Fruit fly (Drosophila melanogaster) whole organism, embryonic: ENCODE measurements around the gene wds.

ENCODE experiments used
- Abd-B ChIP-seq: fragments of 200-800 bp; sonication (Bioruptor generic); optimal IDR thresholded peaks from 2 replicates; lab custom pipeline; 2018; ENCODE audit warnings: missing biosample characterization, mild to moderate bottlenecking, missing genetic modification characterization, moderate library complexity
- Antp ChIP-seq: fragments of 200-800 bp; sonication (Bioruptor generic); optimal IDR thresholded peaks from 3 replicates; lab custom pipeline; 2016; ENCODE audit warnings: missing biosample characterization, missing genetic modification characterization
- Atf3 ChIP-seq: fragments of 200-800 bp; sonication (Bioruptor generic); optimal IDR thresholded peaks from 3 replicates; lab custom pipeline; 2016; ENCODE audit warnings: missing biosample characterization, missing genetic modification characterization
- CG10543 ChIP-seq: fragments of 200-800 bp; sonication (Bioruptor generic); optimal IDR thresholded peaks from 3 replicates; lab custom pipeline; 2017; ENCODE audit warnings: missing biosample characterization, mild to moderate bottlenecking, missing genetic modification characterization, moderate library complexity
- CG12659 ChIP-seq: fragments of 200-800 bp; sonication (Bioruptor generic); optimal IDR thresholded peaks from 3 replicates; lab custom pipeline; 2017; ENCODE audit warnings: mild to moderate bottlenecking, missing biosample characterization, missing genetic modification reagents, missing genetic modification characterization
- CG14667 ChIP-seq: fragments of 200-800 bp; sonication (Bioruptor generic); IDR thresholded peaks from 2 replicates; pipeline ENCODE4 v1.3.6; 2022; ENCODE audit warnings: missing biosample characterization, missing genetic modification characterization
- CG14965 ChIP-seq: fragments of 200-800 bp; sonication (Bioruptor generic); optimal IDR thresholded peaks from 2 replicates; lab custom pipeline; 2016; ENCODE audit warnings: missing biosample characterization, missing genetic modification characterization, borderline replicate concordance
- CG18619 ChIP-seq: fragments of 200-800 bp; sonication (Bioruptor generic); optimal IDR thresholded peaks from 3 replicates; lab custom pipeline; 2017; ENCODE audit warnings: missing biosample characterization, mild to moderate bottlenecking, missing genetic modification characterization
- CG2116 ChIP-seq: fragments of 200-800 bp; sonication (Bioruptor generic); optimal IDR thresholded peaks from 3 replicates; lab custom pipeline; 2018; ENCODE audit warnings: missing biosample characterization, mild to moderate bottlenecking, missing genetic modification characterization
- CG32772 ChIP-seq: fragments of 200-800 bp; sonication (Bioruptor generic); IDR thresholded peaks from 2 replicates; pipeline ENCODE4 v1.3.6; 2022; ENCODE audit warnings: missing biosample characterization, missing genetic modification characterization
- CG4707 ChIP-seq: fragments of 200-800 bp; sonication (Bioruptor generic); optimal IDR thresholded peaks from 2 replicates; lab custom pipeline; 2018; ENCODE audit warnings: missing biosample characterization, mild to moderate bottlenecking, missing genetic modification characterization, moderate library complexity
- CG4730 ChIP-seq: fragments of 200-800 bp; sonication (Bioruptor generic); IDR thresholded peaks from 2 replicates; pipeline ENCODE4 v1.3.6; 2022; ENCODE audit warnings: missing biosample characterization, missing genetic modification characterization
- CG4820 ChIP-seq: fragments of 200-800 bp; sonication (Bioruptor generic); optimal IDR thresholded peaks from 3 replicates; lab custom pipeline; 2016; ENCODE audit warnings: missing biosample characterization, missing genetic modification characterization
- CG5953 ChIP-seq: fragments of 200-800 bp; sonication (Bioruptor generic); IDR thresholded peaks from 2 replicates; pipeline ENCODE4 v1.3.6; 2022; ENCODE audit warnings: missing biosample characterization, missing genetic modification characterization
- CG6683 ChIP-seq: fragments of 200-800 bp; sonication (Bioruptor generic); optimal IDR thresholded peaks from 2 replicates; lab custom pipeline; 2017; ENCODE audit warnings: missing biosample characterization, mild to moderate bottlenecking, missing genetic modification characterization, missing genetic modification reagents
- CG6813 ChIP-seq: fragments of 200-800 bp; sonication (Bioruptor generic); optimal IDR thresholded peaks from 2 replicates; lab custom pipeline; 2017; ENCODE audit warnings: missing biosample characterization, missing genetic modification characterization, mild to moderate bottlenecking, moderate library complexity, missing genetic modification reagents
- CG7963 ChIP-seq: fragments of 200-800 bp; sonication (Bioruptor generic); IDR thresholded peaks from 3 replicates; pipeline ENCODE4 v1.3.6; 2022; ENCODE audit warnings: missing biosample characterization, missing genetic modification characterization; ENCODE audit not compliant: partially characterized antibody
- Doc3 ChIP-seq: fragments of 200-800 bp; sonication (Bioruptor generic); IDR thresholded peaks from 3 replicates; pipeline ENCODE4 v1.3.6; 2022; ENCODE audit warnings: missing biosample characterization, missing genetic modification characterization; ENCODE audit not compliant: partially characterized antibody
- Dp ChIP-seq: fragments of 200-800 bp; sonication (Bioruptor generic); optimal IDR thresholded peaks from 2 replicates; lab custom pipeline; 2018; ENCODE audit warnings: missing biosample characterization, mild to moderate bottlenecking, missing genetic modification characterization, moderate library complexity
- Elba2 ChIP-seq: fragments of 200-800 bp; sonication (Bioruptor generic); optimal IDR thresholded peaks from 3 replicates; lab custom pipeline; 2016; ENCODE audit warnings: missing biosample characterization, missing genetic modification characterization
- HLH4C ChIP-seq: fragments of 200-800 bp; sonication (Bioruptor generic); IDR thresholded peaks from 3 replicates; pipeline ENCODE4 v1.3.6; 2022; ENCODE audit warnings: missing biosample characterization, missing genetic modification characterization; ENCODE audit not compliant: partially characterized antibody
- Hand ChIP-seq: fragments of 200-800 bp; sonication (Bioruptor generic); optimal IDR thresholded peaks from 2 replicates; lab custom pipeline; 2017; ENCODE audit warnings: mild to moderate bottlenecking, missing biosample characterization, missing genetic modification reagents, missing genetic modification characterization
- Hr3 ChIP-seq: fragments of 200-800 bp; sonication (Bioruptor generic); optimal IDR thresholded peaks from 3 replicates; lab custom pipeline; 2016; ENCODE audit warnings: missing biosample characterization, missing genetic modification characterization
- NFAT ChIP-seq: fragments of 200-800 bp; sonication (Bioruptor generic); IDR thresholded peaks from 2 replicates; pipeline ENCODE4 v1.3.6; 2022; ENCODE audit warnings: missing biosample characterization, missing genetic modification characterization
- Rx ChIP-seq: fragments of 200-800 bp; sonication (Bioruptor generic); IDR thresholded peaks from 2 replicates; pipeline ENCODE4 v1.3.6; 2022; ENCODE audit warnings: missing biosample characterization, missing genetic modification characterization
- Sry-δ ChIP-seq: fragments of 200-800 bp; sonication (Bioruptor generic); optimal IDR thresholded peaks from 2 replicates; lab custom pipeline; 2016; ENCODE audit warnings: missing biosample characterization, missing genetic modification characterization
- chif ChIP-seq, 2 experiments: fragments of 200-800 bp; sonication (Bioruptor generic); optimal IDR thresholded peaks; 3 replicates each; lab custom pipeline; 2016; ENCODE audit warnings: missing biosample characterization in 2 of 2, missing genetic modification characterization in 2 of 2
- chn ChIP-seq: fragments of 200-800 bp; sonication (Bioruptor generic); optimal IDR thresholded peaks from 2 replicates; lab custom pipeline; 2016; ENCODE audit warnings: missing biosample characterization, missing genetic modification characterization
- da ChIP-seq: fragments of 200-800 bp; sonication (Bioruptor generic); optimal IDR thresholded peaks from 2 replicates; lab custom pipeline; 2016; ENCODE audit warnings: missing biosample characterization, missing genetic modification characterization
- emc ChIP-seq: fragments of 200-800 bp; sonication (Bioruptor generic); optimal IDR thresholded peaks from 2 replicates; lab custom pipeline; 2016; ENCODE audit warnings: missing biosample characterization, missing genetic modification characterization
- ems ChIP-seq: fragments of 200-800 bp; sonication (Bioruptor generic); optimal IDR thresholded peaks from 3 replicates; lab custom pipeline; 2016; ENCODE audit warnings: missing biosample characterization, missing genetic modification characterization
- ewg ChIP-seq: fragments of 200-800 bp; sonication (Bioruptor generic); optimal IDR thresholded peaks from 3 replicates; lab custom pipeline; 2017; ENCODE audit warnings: mild to moderate bottlenecking, missing biosample characterization, missing genetic modification reagents, missing genetic modification characterization
- gfzf ChIP-seq: fragments of 200-800 bp; sonication (Bioruptor generic); optimal IDR thresholded peaks from 2 replicates; lab custom pipeline; 2016; ENCODE audit warnings: missing biosample characterization, mild to moderate bottlenecking, missing genetic modification characterization, moderate library complexity
- her ChIP-seq: fragments of 200-800 bp; sonication (Bioruptor generic); optimal IDR thresholded peaks from 2 replicates; lab custom pipeline; 2016; ENCODE audit warnings: missing biosample characterization, missing genetic modification characterization
- ken ChIP-seq: fragments of 200-800 bp; sonication (Bioruptor generic); IDR thresholded peaks from 3 replicates; pipeline ENCODE4 v1.3.6; 2022; ENCODE audit warnings: missing biosample characterization, missing genetic modification characterization
- lilli ChIP-seq: fragments of 200-800 bp; sonication (Bioruptor generic); optimal IDR thresholded peaks from 3 replicates; lab custom pipeline; 2016; ENCODE audit warnings: missing biosample characterization, missing genetic modification characterization
- lmd ChIP-seq: fragments of 200-800 bp; sonication (Bioruptor generic); IDR thresholded peaks from 2 replicates; pipeline ENCODE4 v1.3.6; 2022; ENCODE audit warnings: missing biosample characterization, missing genetic modification characterization
- luna ChIP-seq: fragments of 200-800 bp; sonication (Bioruptor generic); optimal IDR thresholded peaks from 2 replicates; lab custom pipeline; 2016; ENCODE audit warnings: missing biosample characterization, missing genetic modification characterization
- nerfin-1 ChIP-seq: fragments of 200-800 bp; sonication (Bioruptor generic); optimal IDR thresholded peaks from 3 replicates; lab custom pipeline; 2019; ENCODE audit warnings: missing biosample characterization, mild to moderate bottlenecking, missing genetic modification characterization, moderate library complexity
- pho ChIP-seq: fragments of 200-800 bp; sonication (Bioruptor generic); optimal IDR thresholded peaks from 2 replicates; lab custom pipeline; 2016; ENCODE audit warnings: missing biosample characterization, missing genetic modification characterization
- prd ChIP-seq, 3 experiments: fragments of >200 bp in 2 of 3; fragments of 200-800 bp in 1 of 3; sonication (Bioruptor generic) in 1 of 3; optimal IDR thresholded peaks in 2 of 3; IDR thresholded peaks in 1 of 3; 2 replicates in 2 of 3; 3 replicates in 1 of 3; pipeline versions ENCODE4 v1.3.6 to Lab custom; 2017 to 2022; ENCODE audit warnings: missing biosample characterization in 1 of 3, missing genetic modification characterization in 1 of 3
- sima ChIP-seq: fragments of 200-800 bp; sonication (Bioruptor generic); optimal IDR thresholded peaks from 2 replicates; lab custom pipeline; 2016; ENCODE audit warnings: missing biosample characterization, missing genetic modification characterization
- tna ChIP-seq: fragments of 200-800 bp; sonication (Bioruptor generic); IDR thresholded peaks from 2 replicates; pipeline ENCODE4 v1.3.6; 2022; ENCODE audit warnings: missing biosample characterization, missing genetic modification characterization; ENCODE audit not compliant: partially characterized antibody
- tup ChIP-seq: fragments of 200-800 bp; sonication (Bioruptor generic); optimal IDR thresholded peaks from 2 replicates; lab custom pipeline; 2016; ENCODE audit warnings: missing biosample characterization, mild to moderate bottlenecking, missing genetic modification characterization, moderate library complexity
- unc-4 ChIP-seq: fragments of 200-800 bp; sonication (Bioruptor generic); IDR thresholded peaks from 2 replicates; pipeline ENCODE4 v1.3.6; 2022; ENCODE audit warnings: missing biosample characterization, missing genetic modification characterization; ENCODE audit not compliant: partially characterized antibody
- vvl ChIP-seq: fragments of 200-800 bp; sonication (Bioruptor generic); IDR thresholded peaks from 2 replicates; pipeline ENCODE4 v1.3.6; 2022; ENCODE audit warnings: missing biosample characterization, missing genetic modification characterization
- wdn ChIP-seq: fragments of 200-800 bp; sonication (Bioruptor generic); IDR thresholded peaks from 2 replicates; pipeline ENCODE4 v1.3.6; 2022; ENCODE audit warnings: missing biosample characterization, missing genetic modification characterization

Gene wds

DNA sequence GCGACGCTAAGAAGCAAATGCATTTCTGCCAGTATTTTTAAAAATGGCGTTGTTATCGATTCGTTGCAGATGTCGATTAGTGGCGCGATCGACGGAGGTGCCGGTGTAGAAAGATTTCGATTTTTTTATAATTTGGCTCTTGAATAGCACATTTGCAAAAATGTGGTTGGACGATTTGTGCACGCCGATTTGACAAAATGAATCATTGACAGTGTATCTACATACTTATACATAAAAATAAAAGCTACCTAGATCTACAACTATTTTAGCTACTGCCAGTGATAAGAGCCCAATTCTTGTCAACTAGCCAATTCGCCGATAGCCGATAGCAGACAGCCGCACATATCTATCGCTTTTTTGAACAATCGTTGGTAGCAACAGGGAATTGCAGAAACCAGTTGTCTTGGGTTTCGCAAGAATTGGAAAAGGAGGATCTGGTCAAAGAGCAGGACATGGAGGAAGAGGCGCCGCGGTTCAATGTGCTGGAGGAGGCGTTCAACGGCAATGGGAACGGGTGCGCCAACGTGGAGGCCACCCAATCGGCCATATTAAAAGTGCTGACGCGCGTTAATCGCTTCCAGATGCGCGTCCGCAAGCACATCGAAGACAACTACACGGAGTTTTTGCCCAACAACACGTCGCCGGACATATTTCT, 18.2 kb downstream of the wds start, which contains the start of the genes Klp3A and Zw10 (continued):
- peak; percentile 79 for TF ChIP-seq tna (GFP tag; lab: Robert Waterston, UW)
- no peak for TF ChIP-seq CG4730 (GFP tag; lab: Robert Waterston, UW)
- no peak for TF ChIP-seq CG4820 (GFP tag; lab: Kevin White, UChicago)
- TF ChIP-seq emc: no peak
- TF ChIP-seq sima (GFP tag; lab: Kevin White, UChicago): no peak
- no peak for TF ChIP-seq Atf3 (GFP tag; lab: Kevin White, UChicago)
- TF ChIP-seq nerfin-1 (tag; lab: Kevin White, UChicago): no peak
- TF ChIP-seq Doc3: 0 out of 3 replicates have a peak, but pooled peaks have one; percentile 45
- TF ChIP-seq ems (GFP tag; lab: Kevin White, UChicago): no peak
- TF ChIP-seq Sry-δ (GFP tag; lab: Kevin White, UChicago): peak; percentile 74
- TF ChIP-seq Antp: peak; percentile 1
- TF ChIP-seq Abd-B (GFP tag; lab: Kevin White, UChicago): no peak
- no peak for TF ChIP-seq da (GFP tag; lab: Kevin White, UChicago)
- TF ChIP-seq wdn (GFP tag; lab: Robert Waterston, UW): no peak
- no peak for TF ChIP-seq ewg (GFP tag; lab: Kevin White, UChicago)
- peak; percentile 86 for TF ChIP-seq HLH4C (GFP tag; lab: Robert Waterston, UW)
- no peak for TF ChIP-seq CG32772 (GFP tag; lab: Robert Waterston, UW)
- TF ChIP-seq unc-4 (GFP tag; lab: Robert Waterston, UW): peak; percentile 61
- TF ChIP-seq Dp (GFP tag; lab: Kevin White, UChicago): peak; percentile 63
- TF ChIP-seq her (GFP tag; lab: Kevin White, UChicago): no peak
- peak; percentile 41 for TF ChIP-seq CG12659 (GFP tag; lab: Kevin White, UChicago)
- no peak for TF ChIP-seq Rx (GFP tag; lab: Robert Waterston, UW)
- peak; percentile 43 for TF ChIP-seq pho
- no peak for TF ChIP-seq CG14667 (GFP tag; lab: Robert Waterston, UW)
- TF ChIP-seq chif (GFP tag; optimal IDR thresholded peaks at IDR 0.05; lab: Kevin White, UChicago): peak in 1 of 2 experiments; percentile 1
- TF ChIP-seq CG5953 (GFP tag; lab: Robert Waterston, UW): no peak
- TF ChIP-seq CG6813 (GFP tag; lab: Kevin White, UChicago): no peak
- TF ChIP-seq gfzf (GFP tag; lab: Kevin White, UChicago): peak; percentile 20
- TF ChIP-seq CG7963: peak; percentile 58; the same call in 1 of the 3 replicates

DNA sequence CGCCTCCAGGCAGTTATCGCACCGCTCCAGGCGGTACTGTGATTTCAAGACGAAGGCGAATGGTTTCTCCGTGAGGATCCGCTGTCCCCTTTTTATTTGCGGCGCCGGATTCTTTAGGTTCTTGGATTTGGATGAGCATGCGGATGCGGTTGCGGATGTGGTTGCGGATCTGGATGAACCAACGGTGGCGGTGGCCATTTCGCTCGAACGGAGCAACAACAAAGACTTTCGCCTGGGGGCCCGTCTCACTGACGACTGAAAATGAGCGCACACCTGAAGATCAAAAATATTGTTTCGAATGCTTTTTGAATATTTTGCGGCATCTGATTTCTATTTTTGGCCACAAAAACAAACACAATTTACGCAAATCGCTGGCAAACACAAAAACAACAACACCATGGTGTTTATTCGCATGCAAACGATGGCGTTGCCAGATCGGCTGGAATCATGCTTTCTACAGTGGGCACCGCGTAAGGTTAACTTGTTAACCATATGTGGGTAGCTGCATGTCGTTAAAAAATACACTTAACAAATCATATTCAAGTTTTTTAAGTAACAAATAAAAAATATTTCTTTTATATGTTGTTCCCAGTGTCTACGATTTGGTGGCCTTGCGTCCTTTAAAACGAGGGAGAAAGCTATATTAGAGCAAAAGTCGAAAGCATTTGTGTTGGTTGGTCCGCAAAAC, 22.8 kb downstream of the wds start, which contains the start of gene Smyd3:
Gene Smyd3 (minus strand): TSS at position 407 of the 688 bp plus-strand sequence.
- TF ChIP-seq Hr3 (GFP tag; lab: Kevin White, UChicago) (peak; percentile 72), prd (optimal IDR thresholded peaks at IDR 0.05; lab: Kevin White, UChicago) (no peak), prd (GFP tag; IDR thresholded peaks at IDR 0.05; lab: Robert Waterston, UW) (peak; percentile 86), tup (peak; percentile 53), luna (peak; percentile 52), CG4707 (GFP tag; lab: Kevin White, UChicago) (peak; percentile 69), chn (GFP tag; lab: Kevin White, UChicago) (peak; percentile 76), CG6683 (peak; percentile 59), CG18619 (GFP tag; lab: Kevin White, UChicago) (peak; percentile 67), Elba2 (no peak), CG14965 (GFP tag; lab: Kevin White, UChicago) (no peak), CG2116 (GFP tag; lab: Kevin White, UChicago) (peak; percentile 42), Hand (GFP tag; lab: Kevin White, UChicago) (peak; percentile 30), CG10543 (GFP tag; lab: Kevin White, UChicago) (peak; percentile 51), NFAT (GFP tag; lab: Robert Waterston, UW) (peak; percentile 87), vvl (GFP tag; lab: Robert Waterston, UW) (peak; percentile 88), lilli (GFP tag; lab: Kevin White, UChicago) (peak; percentile 92), ken (GFP tag; lab: Robert Waterston, UW) (peak; percentile 75; the same call in 2 of the 3 replicates), ems (GFP tag; lab: Kevin White, UChicago) (peak; percentile 78), lmd (peak; percentile 82)
